Fruit fly (Drosophila melanogaster): ENCODE results near the gene CG18749.

dm6 chr3R:8282727-8283126, 38.9 kb downstream of the CG18749 start:
- TF ChIP-seq sage (GFP tag; optimal IDR thresholded peaks at IDR 0.05) (no peak), sv (GFP tag; optimal IDR thresholded peaks at IDR 0.05) (no peak), h (GFP tag; optimal IDR thresholded peaks at IDR 0.05) (peak; percentile 51), lola (GFP tag; optimal IDR thresholded peaks at IDR 0.05) (no peak), GATAd (GFP tag; optimal IDR thresholded peaks at IDR 0.05) (no peak), Hr78 (GFP tag; optimal IDR thresholded peaks at IDR 0.05) (no peak)

All from whole organism, wandering third instar larva.